Fruit fly (Drosophila melanogaster) whole organism, larva: ENCODE results near the gene CG10553.
A peak's percentile ranks its signal among the peaks of the same experiment; 100 is the strongest.

Experiments
- noc ChIP-seq: fragments of 200-800 bp; sonication (Bioruptor generic); optimal IDR thresholded peaks from 3 replicates; lab custom pipeline; 2019; ENCODE audit warnings: missing biosample characterization, mild to moderate bottlenecking, missing genetic modification characterization, moderate library complexity

Gene CG10553

DNA sequence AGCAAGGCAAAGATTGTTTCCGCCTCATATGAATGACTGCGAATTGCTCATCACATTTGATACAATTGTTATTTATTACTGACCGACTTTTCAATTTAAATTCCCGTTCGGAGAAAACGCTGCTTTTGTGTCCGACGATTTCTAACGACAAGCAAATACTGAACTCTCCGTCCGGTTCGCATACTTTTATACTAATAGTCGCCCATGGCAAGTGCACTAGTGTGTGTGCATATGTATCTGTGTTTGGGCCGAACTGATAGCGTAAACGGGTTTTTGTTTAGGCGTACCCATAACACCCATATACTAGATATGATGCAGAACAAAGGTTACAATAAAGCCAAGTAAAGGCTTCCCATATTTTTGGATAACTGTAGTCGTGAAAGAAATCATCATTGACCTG, 9.7 kb downstream of the CG10553 start, which contains the start of gene CG10550:
Gene CG10550, minus strand, starts transcription at position 164 of the 400 bp plus-strand sequence.
- no peak for TF ChIP-seq noc (tag; lab: Kevin White, UChicago)

DNA sequence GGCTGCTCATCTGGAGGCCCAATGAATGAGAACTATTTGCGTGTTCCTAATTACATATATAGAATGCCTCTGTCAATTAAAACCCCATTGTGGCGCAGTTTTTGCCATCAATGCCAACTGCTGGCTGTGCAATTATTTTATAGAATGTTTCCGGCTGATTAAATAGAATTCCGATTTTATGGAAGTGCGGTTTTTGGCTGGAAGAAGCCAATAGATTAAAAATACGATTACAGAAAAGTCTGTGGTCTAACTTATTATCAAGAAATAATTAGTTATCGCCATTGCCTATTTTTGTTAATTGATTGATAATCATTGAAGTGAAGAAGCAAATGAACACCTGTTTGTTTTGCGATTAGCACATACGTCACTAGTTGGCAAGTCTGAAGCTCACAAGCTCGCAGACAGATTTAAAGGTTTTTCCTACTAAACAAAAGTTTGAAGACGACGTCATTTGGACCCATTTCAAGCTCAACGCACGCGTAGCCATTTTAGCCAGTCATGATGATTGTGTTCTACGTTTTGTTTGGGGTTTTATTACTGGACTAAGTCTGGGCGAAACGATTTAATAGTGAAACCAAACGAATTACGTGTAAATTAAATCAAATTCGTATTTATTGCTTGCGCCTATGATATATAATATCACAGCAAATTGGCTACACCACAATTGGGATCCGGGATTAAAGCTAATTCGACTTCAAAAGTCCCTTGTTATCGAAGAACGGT, 11.9 kb downstream of the CG10553 start:
- peak; percentile 47 for TF ChIP-seq noc (tag; lab: Kevin White, UChicago)

DNA sequence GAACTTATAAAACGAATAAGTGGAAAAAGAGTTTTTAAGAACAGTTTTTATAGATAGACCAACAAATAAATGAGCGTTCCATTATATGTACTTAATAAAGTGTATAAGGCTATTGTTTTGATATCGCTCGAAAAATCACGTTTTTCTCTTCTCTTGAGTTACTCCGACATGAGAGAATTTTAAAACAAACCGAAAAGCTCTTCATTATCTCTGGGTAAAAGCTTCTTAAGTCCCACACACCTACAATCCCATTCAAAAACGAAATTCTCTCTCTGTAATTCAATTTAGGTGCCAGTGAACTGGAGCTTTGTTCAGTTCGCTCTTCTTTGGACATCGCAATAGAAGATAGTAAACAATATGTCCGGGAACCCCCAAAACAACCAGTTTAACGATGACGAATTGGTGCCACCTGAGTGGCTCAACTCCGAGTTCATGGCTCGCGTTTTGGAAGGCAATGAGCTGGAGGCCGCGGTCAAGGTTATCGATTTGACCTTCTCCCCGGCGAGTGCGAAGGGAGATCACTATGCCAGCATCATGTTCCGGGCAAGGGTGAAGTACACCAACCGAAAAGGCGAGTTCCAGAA, 14.0 kb downstream of the CG10553 start, which contains the start of gene CG31436:
Gene CG31436, plus strand, starts transcription at position 281 of the 584 bp plus-strand sequence.
- no peak for TF ChIP-seq noc (tag; lab: Kevin White, UChicago)

DNA sequence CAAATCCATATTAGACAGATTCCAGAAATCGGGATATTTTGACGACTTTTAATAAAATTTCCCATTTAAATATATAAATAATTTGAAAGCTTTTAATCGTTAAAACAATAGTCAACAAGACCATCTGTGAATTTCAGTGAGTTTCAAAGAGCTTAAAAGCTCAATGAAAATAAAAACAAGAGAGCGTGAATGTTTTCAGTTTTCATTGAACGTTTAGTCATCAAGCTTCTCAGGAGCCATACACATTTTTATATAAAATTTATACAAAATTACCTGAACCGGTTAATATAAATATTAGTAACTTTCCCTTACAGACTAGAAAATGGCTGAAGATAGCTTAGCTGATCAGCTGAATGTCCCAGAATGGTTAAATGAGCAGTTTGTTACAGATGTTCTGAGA, 15.7 kb downstream of the CG10553 start, which contains the start of gene CG31370:
Gene CG31370, plus strand, starts transcription at position 226 of the 400 bp plus-strand sequence.
- no peak for TF ChIP-seq noc (tag; lab: Kevin White, UChicago)

DNA sequence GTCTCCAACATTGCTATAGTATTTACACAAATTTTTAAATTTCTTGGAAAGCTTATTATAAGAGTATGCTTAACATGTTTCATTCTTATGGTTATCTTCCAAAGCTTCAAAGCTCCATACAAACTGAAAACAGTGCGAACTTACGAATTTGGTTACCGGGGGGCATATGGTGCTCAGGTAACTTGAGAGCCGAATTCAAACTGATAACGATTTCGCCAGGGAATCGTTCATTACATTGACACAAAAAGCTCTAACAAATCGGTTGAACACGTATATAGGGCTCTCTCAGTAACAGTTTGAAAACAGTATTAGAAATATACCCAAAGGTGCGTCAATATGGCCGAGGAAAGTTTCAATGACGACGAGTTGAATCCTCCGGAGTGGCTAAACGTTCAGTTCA, 17.3 kb downstream of the CG10553 start, which contains the start of gene CG13659:
Gene CG13659, plus strand, starts transcription at position 317 of the 400 bp plus-strand sequence.
- no peak for TF ChIP-seq noc (tag; lab: Kevin White, UChicago)

DNA sequence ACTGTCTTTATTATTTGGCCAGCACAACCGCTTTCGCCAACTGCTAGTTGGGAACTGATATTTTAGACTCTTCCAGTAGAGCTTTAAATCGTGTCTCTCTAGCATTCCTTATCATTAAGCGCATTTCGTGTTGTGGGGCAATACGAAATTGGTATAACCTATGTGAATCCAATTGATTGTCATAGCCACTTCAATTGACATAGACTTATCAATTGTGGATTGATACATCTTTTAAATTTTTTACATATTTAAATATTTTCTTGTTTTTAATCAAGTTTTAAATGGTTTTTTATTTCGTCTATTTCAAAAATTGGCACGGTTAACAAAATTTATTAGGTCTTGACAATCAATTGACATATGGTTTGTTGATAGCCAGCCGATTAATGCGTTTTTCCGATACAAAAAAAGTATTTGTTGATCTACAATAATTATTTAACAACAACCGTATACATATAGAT, 18.4 kb downstream of the CG10553 start, which contains the start of gene CG31288:
Gene CG31288, minus strand, starts transcription at position 51 of the 458 bp plus-strand sequence.
- TF ChIP-seq noc (tag; lab: Kevin White, UChicago): no peak

DNA sequence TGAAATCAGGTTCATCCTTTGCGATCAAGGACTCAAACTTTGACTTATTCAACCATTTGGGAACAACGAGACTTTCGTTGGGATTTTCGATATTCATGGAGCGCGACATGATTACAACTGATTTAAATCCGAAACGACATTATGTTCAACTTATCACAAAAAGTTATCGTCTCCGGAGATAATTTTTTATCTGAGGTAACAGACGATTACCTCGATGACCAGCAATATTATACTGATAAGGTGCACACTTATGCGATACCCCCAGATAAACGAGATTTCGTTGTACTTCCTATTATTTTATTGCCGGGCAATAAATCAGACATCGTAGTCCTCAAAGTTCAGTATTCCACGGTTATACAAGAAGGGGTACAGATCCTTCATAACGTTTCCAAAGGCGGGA, 20.2 kb downstream of the CG10553 start, which contains the start of gene CG31097:
Gene CG31097, minus strand, starts transcription at position 101 of the 400 bp plus-strand sequence.
- TF ChIP-seq noc (tag; lab: Kevin White, UChicago): no peak

DNA sequence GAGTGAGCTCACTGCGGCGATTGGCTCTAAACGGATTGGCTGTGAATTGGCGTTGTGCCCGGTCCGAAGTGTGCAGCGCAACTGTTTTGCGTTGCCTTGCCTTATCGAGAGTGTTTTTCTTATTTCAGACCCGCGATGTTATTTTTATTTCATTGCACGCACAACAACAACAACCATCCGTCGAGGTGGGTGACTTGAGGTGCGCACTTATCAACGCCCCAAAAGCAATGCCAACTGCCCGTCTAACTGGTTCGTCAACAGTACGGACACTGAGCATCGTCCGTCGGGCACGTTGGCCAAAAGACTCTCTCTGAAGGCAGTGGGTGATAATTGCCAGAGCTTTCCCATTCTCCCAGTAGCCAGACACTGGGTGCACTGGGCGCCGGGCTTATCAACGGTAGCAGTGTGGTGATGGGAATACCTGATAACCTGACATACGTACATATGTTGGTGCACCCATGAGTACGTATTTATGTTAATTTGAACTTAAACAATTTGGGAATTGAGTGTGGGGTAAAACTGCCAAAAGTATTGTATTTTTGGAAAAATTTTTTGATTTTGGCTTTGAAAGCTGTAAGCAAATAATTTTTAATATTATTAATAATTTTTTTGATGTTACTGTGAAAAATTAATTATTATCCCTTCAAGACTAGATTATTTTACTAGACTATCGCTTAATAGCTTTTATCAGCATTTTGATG, 22.4 kb downstream of the CG10553 start, which contains the start of gene CG31102:
Gene CG31102, minus strand, starts transcription at position 275 of the 701 bp plus-strand sequence.
- peak; percentile 65 for TF ChIP-seq noc (tag; lab: Kevin White, UChicago)

DNA sequence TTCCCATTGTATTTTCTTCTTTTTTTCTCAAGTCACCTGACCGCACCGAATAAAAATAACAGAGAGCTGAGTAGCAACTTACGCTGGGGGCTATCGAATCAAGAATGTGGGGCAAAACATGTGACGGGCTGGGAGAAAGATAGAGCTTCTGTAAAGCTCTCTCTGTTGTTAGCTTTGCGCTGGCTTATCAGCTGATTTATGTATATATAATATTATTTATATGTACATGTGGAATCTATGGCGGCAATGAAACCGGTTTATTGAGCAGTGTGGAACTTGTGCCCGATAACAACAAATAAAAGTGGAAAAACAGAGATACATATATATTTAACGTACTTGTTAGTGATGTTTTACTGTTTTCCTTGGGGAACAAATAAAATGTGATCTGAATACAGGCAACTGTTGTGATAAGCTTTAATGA, 25.0 kb downstream of the CG10553 start, which contains the start of gene CG31098:
Gene CG31098, minus strand, starts transcription at position 114 of the 421 bp plus-strand sequence.
- TF ChIP-seq noc (tag; lab: Kevin White, UChicago): peak; percentile 59

DNA sequence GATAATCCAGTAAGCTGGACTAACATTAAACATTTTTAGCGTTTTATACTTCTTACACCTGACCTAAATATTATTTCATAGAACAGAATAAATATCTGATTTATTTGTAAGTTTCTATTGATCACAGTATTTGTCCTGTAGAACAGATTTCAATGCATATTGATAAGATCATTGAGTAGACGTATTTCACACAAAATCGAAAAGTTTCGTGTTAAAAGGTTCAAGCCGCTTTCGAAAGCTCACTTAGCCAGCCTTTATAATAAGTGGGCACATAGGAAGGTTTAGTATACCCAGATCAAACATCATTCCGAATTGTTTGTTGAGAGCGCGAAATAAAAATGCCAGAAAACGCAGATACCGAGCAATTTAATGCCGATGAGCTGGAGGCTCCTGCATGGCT, 28.3 kb downstream of the CG10553 start, which contains the start of gene CG11893:
Gene CG11893, plus strand, starts transcription at position 301 of the 400 bp plus-strand sequence.
- TF ChIP-seq noc (tag; lab: Kevin White, UChicago): no peak

DNA sequence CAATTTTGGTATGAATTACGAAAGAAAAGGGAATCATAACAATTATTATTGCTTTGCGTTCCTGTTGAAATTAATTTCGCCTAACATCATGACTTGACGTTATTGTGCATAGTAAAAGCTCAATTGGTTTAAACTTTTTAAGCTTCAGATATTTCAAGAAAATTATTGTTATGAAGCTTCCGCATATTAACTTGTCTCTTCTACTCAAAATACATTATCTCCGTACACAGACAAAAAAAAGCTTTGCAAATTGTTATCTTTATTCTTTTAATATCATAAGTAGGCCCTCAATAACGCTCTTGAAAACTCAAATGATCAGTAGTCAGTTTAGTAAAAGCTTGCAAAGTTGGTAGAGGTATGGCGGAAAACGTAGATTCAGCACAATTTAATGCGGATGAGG, 30.8 kb downstream of the CG10553 start, which contains the start of gene CG13658:
Gene CG13658, plus strand, starts transcription at position 347 of the 400 bp plus-strand sequence.
- no peak for TF ChIP-seq noc (tag; lab: Kevin White, UChicago)

DNA sequence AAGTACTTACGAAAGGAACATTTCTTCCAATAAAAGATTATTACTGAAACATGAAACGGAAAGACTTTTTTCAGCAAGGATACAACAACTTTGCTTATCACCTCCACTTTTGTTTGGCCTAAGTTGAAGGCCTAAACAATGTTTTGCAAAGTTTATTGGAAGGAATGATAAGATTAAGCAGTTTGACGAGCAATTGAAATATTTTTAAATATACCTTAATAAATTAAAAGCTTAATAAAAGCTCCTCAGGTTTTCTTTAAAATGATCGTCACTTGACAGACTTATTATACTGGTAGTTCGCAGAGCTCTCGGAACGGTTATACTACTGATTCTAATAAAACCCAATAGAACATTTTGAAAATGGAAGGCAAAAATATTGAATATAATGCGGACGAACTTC, 32.7 kb downstream of the CG10553 start, which contains the start of gene CG31104:
Gene CG31104, plus strand, starts transcription at position 301 of the 400 bp plus-strand sequence.
- TF ChIP-seq noc (tag; lab: Kevin White, UChicago): no peak

DNA sequence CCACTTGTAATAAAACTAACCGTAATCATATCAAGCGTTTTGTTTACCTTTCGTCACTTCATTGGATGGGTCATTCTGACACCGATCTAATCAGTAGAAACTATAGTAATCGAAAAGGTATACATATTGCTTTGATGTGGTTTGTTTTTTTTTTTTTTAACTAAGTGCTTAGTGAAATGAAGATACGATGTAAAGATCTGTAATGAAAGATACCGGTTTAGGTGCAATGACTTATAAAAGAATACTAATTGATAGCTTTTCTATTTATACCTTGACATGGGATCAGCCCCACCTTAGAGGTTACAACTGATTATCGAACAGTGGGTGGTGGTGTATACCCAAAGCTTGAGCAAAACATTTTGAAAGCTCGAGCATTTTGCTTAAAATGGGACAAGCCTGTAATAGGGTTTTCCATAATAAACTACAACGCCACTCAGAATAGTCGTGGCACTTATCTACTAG, 34.7 kb downstream of the CG10553 start, which contains the start of gene CG31300:
Gene CG31300, plus strand, starts transcription at position 412 of the 462 bp plus-strand sequence.
- TF ChIP-seq noc (tag; lab: Kevin White, UChicago): no peak

DNA sequence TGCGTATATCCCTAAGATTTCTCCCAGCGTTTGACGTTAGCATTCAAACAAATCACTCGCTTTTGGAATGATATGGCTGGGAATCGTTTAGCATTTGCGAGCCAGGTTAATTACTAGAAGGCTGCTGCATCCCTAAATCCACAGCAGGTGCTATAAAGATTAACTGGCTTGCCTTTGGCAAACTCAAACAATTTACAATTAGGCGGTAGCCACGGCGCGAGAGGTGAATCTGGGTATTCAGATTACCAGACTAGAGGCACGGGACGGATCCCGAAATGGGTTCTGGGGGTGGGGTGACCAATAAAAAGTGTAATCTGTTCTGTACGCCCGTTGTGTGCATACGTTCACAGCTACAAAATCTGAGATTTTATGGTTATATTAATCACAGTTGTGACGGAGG, 36.7 kb downstream of the CG10553 start, which contains the start of gene CG11892:
Gene CG11892, plus strand, starts transcription at position 384 of the 400 bp plus-strand sequence.
- peak; percentile 84 for TF ChIP-seq noc (tag; lab: Kevin White, UChicago)
